Fruit fly (Drosophila melanogaster): ENCODE results near the gene MFS10.

DNA sequence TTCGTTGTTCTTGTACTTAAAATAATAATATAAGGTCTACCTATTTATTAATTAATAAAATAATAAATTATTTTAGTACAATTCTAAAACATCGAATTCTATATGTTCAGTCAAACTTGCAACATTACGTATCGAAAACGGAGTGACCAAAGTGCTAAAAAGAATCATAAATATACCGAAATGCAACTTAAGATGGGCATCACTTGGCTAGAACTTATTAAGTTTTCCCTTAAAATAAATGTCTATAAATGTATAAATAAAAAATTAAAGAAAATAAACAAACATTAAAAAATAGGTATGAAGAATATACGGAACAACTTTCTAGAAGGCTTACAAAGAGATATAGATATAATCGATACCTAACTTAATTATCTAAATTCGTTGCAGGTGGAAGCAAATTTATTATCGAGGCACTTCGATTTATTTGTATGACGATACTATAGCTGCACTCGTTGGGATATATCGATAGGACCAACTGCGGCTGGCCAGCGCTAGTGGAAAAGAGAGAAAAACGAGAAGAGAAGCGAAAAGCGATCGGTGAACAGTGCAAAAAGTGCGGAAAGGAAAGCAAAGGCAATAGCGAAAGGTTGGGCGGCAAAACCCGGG lies 38.1 kb upstream of the MFS10 start, which contains the start of gene lic:
- TF ChIP-seq eve (GFP tag; optimal IDR thresholded peaks at IDR 0.05) (no peak), pros (GFP tag; optimal IDR thresholded peaks at IDR 0.05) (no peak), klu (GFP tag; IDR thresholded peaks at IDR 0.05) (no peak), CG13624 (GFP tag; optimal IDR thresholded peaks at IDR 0.05) (no peak), grn (GFP tag; optimal IDR thresholded peaks at IDR 0.05) (no peak), en (GFP tag; optimal IDR thresholded peaks at IDR 0.05) (no peak), CG2202 (tag; optimal IDR thresholded peaks at IDR 0.05) (no peak), Fer1 (GFP tag; optimal IDR thresholded peaks at IDR 0.05) (no peak)

Data from whole organism, embryonic.